Fruit fly (Drosophila melanogaster) whole organism, adult: ENCODE data around the gene Gbeta13F.

ENCODE experiments used
- CG11617 ChIP-seq: fragments of 200-800 bp; sonication (Bioruptor generic); optimal IDR thresholded peaks from 2 replicates; lab custom pipeline; 2017; ENCODE audit warnings: mild to moderate bottlenecking, missing biosample characterization, missing genetic modification reagents, missing genetic modification characterization
- CG12768 ChIP-seq: fragments of 200-800 bp; sonication (Bioruptor generic); optimal IDR thresholded peaks from 2 replicates; lab custom pipeline; 2017; ENCODE audit warnings: missing biosample characterization, missing genetic modification characterization, mild to moderate bottlenecking, moderate library complexity, missing genetic modification reagents
- CG14711 ChIP-seq: fragments of 200-800 bp; sonication (Bioruptor generic); optimal IDR thresholded peaks from 2 replicates; lab custom pipeline; 2018; ENCODE audit warnings: missing biosample characterization, mild to moderate bottlenecking, missing genetic modification characterization, moderate library complexity
- CG1620 ChIP-seq: fragments of 200-800 bp; sonication (Bioruptor generic); optimal IDR thresholded peaks from 2 replicates; lab custom pipeline; 2016; ENCODE audit warnings: missing biosample characterization, missing genetic modification characterization
- CG33017 ChIP-seq: fragments of 200-800 bp; sonication (Bioruptor generic); optimal IDR thresholded peaks from 2 replicates; lab custom pipeline; 2018; ENCODE audit warnings: missing biosample characterization, mild to moderate bottlenecking, missing genetic modification characterization, moderate library complexity
- CG5204 ChIP-seq: fragments of 200-800 bp; sonication (Bioruptor generic); optimal IDR thresholded peaks from 2 replicates; lab custom pipeline; 2016; ENCODE audit warnings: missing biosample characterization, missing genetic modification characterization
- CG7045 ChIP-seq: fragments of 200-800 bp; sonication (Bioruptor generic); optimal IDR thresholded peaks from 2 replicates; lab custom pipeline; 2017; ENCODE audit warnings: missing biosample characterization, mild to moderate bottlenecking, missing genetic modification characterization
- CG7101 ChIP-seq: fragments of 200-800 bp; sonication (Bioruptor generic); optimal IDR thresholded peaks from 2 replicates; lab custom pipeline; 2018; ENCODE audit warnings: missing biosample characterization, mild to moderate bottlenecking, missing genetic modification characterization, moderate library complexity
- Clk ChIP-seq: fragments of 200-800 bp; sonication (Bioruptor generic); optimal IDR thresholded peaks from 2 replicates; lab custom pipeline; 2017; ENCODE audit warnings: missing biosample characterization, missing genetic modification characterization
- Crg-1 ChIP-seq: fragments of 200-800 bp; sonication (Bioruptor generic); optimal IDR thresholded peaks from 2 replicates; lab custom pipeline; 2016; ENCODE audit warnings: missing biosample characterization, missing genetic modification characterization
- Hr96 ChIP-seq: fragments of 200-800 bp; sonication (Bioruptor generic); optimal IDR thresholded peaks from 2 replicates; lab custom pipeline; 2016; ENCODE audit warnings: missing biosample characterization, missing genetic modification characterization
- Mnt ChIP-seq: fragments of 200-800 bp; sonication (Bioruptor generic); optimal IDR thresholded peaks from 2 replicates; lab custom pipeline; 2016; ENCODE audit warnings: missing biosample characterization, mild to moderate bottlenecking, missing genetic modification characterization
- bab1 ChIP-seq: fragments of 200-800 bp; sonication (Bioruptor generic); optimal IDR thresholded peaks from 3 replicates; lab custom pipeline; 2019; ENCODE audit warnings: missing biosample characterization, mild to moderate bottlenecking, missing genetic modification characterization, moderate library complexity
- cic ChIP-seq: fragments of 200-800 bp; sonication (Bioruptor generic); optimal IDR thresholded peaks from 2 replicates; lab custom pipeline; 2017; ENCODE audit warnings: missing biosample characterization, mild to moderate bottlenecking, missing genetic modification characterization, moderate library complexity
- cnc ChIP-seq, 2 experiments: fragments of >200 bp; optimal IDR thresholded peaks; 2 replicates each; lab custom pipeline; 2017
- kay ChIP-seq: fragments of 200-800 bp; sonication (Bioruptor generic); peaks from one replicate; lab custom pipeline; 2016; ENCODE audit warnings: missing biosample characterization, missing genetic modification characterization, borderline replicate concordance
- ovo ChIP-seq: fragments of 200-800 bp; sonication (Bioruptor generic); optimal IDR thresholded peaks from 2 replicates; lab custom pipeline; 2016; ENCODE audit warnings: missing biosample characterization, missing genetic modification characterization
- pad ChIP-seq: fragments of 200-800 bp; sonication (Bioruptor generic); optimal IDR thresholded peaks from 3 replicates; lab custom pipeline; 2017; ENCODE audit warnings: missing biosample characterization, missing genetic modification characterization, mild to moderate bottlenecking, moderate library complexity, missing genetic modification reagents
- tj ChIP-seq: fragments of 200-800 bp; sonication (Bioruptor generic); optimal IDR thresholded peaks from 3 replicates; lab custom pipeline; 2017; ENCODE audit warnings: missing biosample characterization, mild to moderate bottlenecking, missing genetic modification characterization, moderate library complexity
- toe ChIP-seq: fragments of 200-800 bp; sonication (Bioruptor generic); optimal IDR thresholded peaks from 2 replicates; lab custom pipeline; 2016; ENCODE audit warnings: missing biosample characterization, missing genetic modification characterization

Gene Gbeta13F

dm6 chrX:15870777-15871757 is 11.2 kb downstream of the Gbeta13F start:
- TF ChIP-seq toe (GFP tag; lab: Kevin White, UChicago) (no peak), cnc (optimal IDR thresholded peaks at IDR 0.05; lab: Kevin White, UChicago) (no peak), Mnt (GFP tag; lab: Kevin White, UChicago) (peak; percentile 37), Clk (GFP tag; lab: Kevin White, UChicago) (no peak), Hr96 (GFP tag; lab: Kevin White, UChicago) (no peak), pad (GFP tag; lab: Kevin White, UChicago) (peak; percentile 57), CG5204 (GFP tag; lab: Kevin White, UChicago) (no peak), CG7045 (no peak), CG11617 (GFP tag; lab: Kevin White, UChicago) (peak; percentile 8), CG7101 (tag; lab: Kevin White, UChicago) (peak; percentile 80), CG1620 (GFP tag; lab: Kevin White, UChicago) (peak; percentile 62), CG14711 (tag; lab: Kevin White, UChicago) (peak; percentile 65), ovo (peak; percentile 88), tj (GFP tag; lab: Kevin White, UChicago) (peak; percentile 22), kay (GFP tag; lab: Kevin White, UChicago) (peak; percentile 65), CG12768 (GFP tag; lab: Kevin White, UChicago) (peak; percentile 42), CG33017 (tag; lab: Kevin White, UChicago) (peak; percentile 17), bab1 (no peak), Crg-1 (GFP tag; lab: Kevin White, UChicago) (peak; percentile 90), cic (GFP tag; lab: Kevin White, UChicago) (peak; percentile 13)

dm6 chrX:15874437-15874836 is 14.5 kb downstream of the Gbeta13F start:
- TF ChIP-seq Hr96 (GFP tag; lab: Kevin White, UChicago) (no peak), CG7045 (no peak), Mnt (GFP tag; lab: Kevin White, UChicago) (no peak), cnc (optimal IDR thresholded peaks at IDR 0.05; lab: Kevin White, UChicago) (no peak), kay (GFP tag; lab: Kevin White, UChicago) (no peak), pad (GFP tag; lab: Kevin White, UChicago) (no peak), CG1620 (GFP tag; lab: Kevin White, UChicago) (no peak), CG11617 (GFP tag; lab: Kevin White, UChicago) (no peak), bab1 (no peak), CG33017 (tag; lab: Kevin White, UChicago) (no peak)

- TF ChIP-seq CG1620 (GFP tag; lab: Kevin White, UChicago) (no peak), kay (GFP tag; lab: Kevin White, UChicago) (no peak), CG5204 (GFP tag; lab: Kevin White, UChicago) (no peak), ovo (no peak), pad (GFP tag; lab: Kevin White, UChicago) (no peak), bab1 (no peak)
These were observed 15.7 kb downstream of the Gbeta13F start for dm6 chrX:15875569-15875968.

dm6 chrX:15886411-15887246 is 26.7 kb downstream of the Gbeta13F start:
- peak; percentile 63 for TF ChIP-seq CG33017 (tag; lab: Kevin White, UChicago)
- peak; percentile 67 for TF ChIP-seq CG7101 (tag; lab: Kevin White, UChicago)
- TF ChIP-seq CG11617 (GFP tag; lab: Kevin White, UChicago), result peak; percentile 88
- TF ChIP-seq CG12768 (GFP tag; lab: Kevin White, UChicago), result peak; percentile 37
- TF ChIP-seq Crg-1 (GFP tag; lab: Kevin White, UChicago), result peak; percentile 53
- TF ChIP-seq cic (GFP tag; lab: Kevin White, UChicago), result peak; percentile 93
- TF ChIP-seq bab1, result peak; percentile 43
- no peak for TF ChIP-seq CG5204 (GFP tag; lab: Kevin White, UChicago)
- TF ChIP-seq CG1620 (GFP tag; lab: Kevin White, UChicago), result peak; percentile 42
- TF ChIP-seq CG14711 (tag; lab: Kevin White, UChicago), result peak; percentile 58
- no peak for TF ChIP-seq Hr96 (GFP tag; lab: Kevin White, UChicago)
- no peak for TF ChIP-seq cnc (optimal IDR thresholded peaks at IDR 0.05; lab: Kevin White, UChicago)
- no peak for TF ChIP-seq CG7045
- peak; percentile 78 for TF ChIP-seq Mnt (GFP tag; lab: Kevin White, UChicago)
- TF ChIP-seq toe (GFP tag; lab: Kevin White, UChicago), result no peak
- no peak for TF ChIP-seq ovo
- TF ChIP-seq kay (GFP tag; lab: Kevin White, UChicago), result peak; percentile 99
- peak; percentile 74 for TF ChIP-seq tj (GFP tag; lab: Kevin White, UChicago)
- no peak for TF ChIP-seq Clk (GFP tag; lab: Kevin White, UChicago)
- peak; percentile 2 for TF ChIP-seq pad (GFP tag; lab: Kevin White, UChicago)

- TF ChIP-seq kay (GFP tag; lab: Kevin White, UChicago) (peak; percentile 26), Crg-1 (GFP tag; lab: Kevin White, UChicago) (no peak)
These were observed 27.3 kb downstream of the Gbeta13F start, which contains the start of gene tay for dm6 chrX:15887247-15887616. Gene tay, minus strand, starts transcription at chrX:15887311.
